Worm (Caenorhabditis elegans) whole organism, L2 larva: ENCODE measurements around the gene C12D8.21.

Experiments used
- ama-1 ChIP-seq: fragments of 150-350 bp; optimal IDR thresholded peaks from 2 replicates; lab custom pipeline; 2018; ENCODE audit warnings: inconsistent platforms
- blmp-1 ChIP-seq: sonication (generic microtip); optimal IDR thresholded peaks from 2 replicates; lab custom pipeline; 2017; ENCODE audit warnings: missing genetic modification characterization, mild to moderate bottlenecking, missing compliant biosample characterization, antibody characterized with exemption, moderate library complexity; ENCODE audit not compliant: insufficient read depth
- ceh-82 ChIP-seq: fragments of 150-350 bp; optimal IDR thresholded peaks from 2 replicates; lab custom pipeline; 2014; ENCODE audit warnings: missing biosample characterization, missing genetic modification characterization
- fos-1 ChIP-seq: fragments of 150-350 bp; optimal IDR thresholded peaks from 2 replicates; lab custom pipeline; 2014; ENCODE audit warnings: missing biosample characterization, missing genetic modification characterization
- nhr-10 ChIP-seq: sonication (generic microtip); optimal IDR thresholded peaks from 2 replicates; lab custom pipeline; 2017; ENCODE audit warnings: missing biosample characterization, missing genetic modification characterization
- nhr-77 ChIP-seq: fragments of 150-350 bp; optimal IDR thresholded peaks from 2 replicates; lab custom pipeline; 2014; ENCODE audit warnings: missing biosample characterization, missing genetic modification characterization
- sem-4 ChIP-seq: fragments of 150-350 bp; optimal IDR thresholded peaks from 2 replicates; lab custom pipeline; 2014; ENCODE audit warnings: missing biosample characterization, missing genetic modification reagents, missing genetic modification characterization
- zag-1 ChIP-seq: fragments of 150-350 bp; optimal IDR thresholded peaks from 2 replicates; lab custom pipeline; 2014; ENCODE audit warnings: missing biosample characterization, missing genetic modification characterization
- ztf-4 ChIP-seq: fragments of 150-350 bp; optimal IDR thresholded peaks from 2 replicates; lab custom pipeline; 2014; ENCODE audit warnings: missing biosample characterization, missing genetic modification characterization

- TF ChIP-seq nhr-10 (tag; lab: Kevin White, UChicago), result no peak
- TF ChIP-seq zag-1 (tag; lab: Kevin White, UChicago), result no peak
- peak; percentile 46 for TF ChIP-seq fos-1 (tag; lab: Kevin White, UChicago)
- TF ChIP-seq ama-1 (lab: Kevin White, UChicago), result no peak
- TF ChIP-seq sem-4 (tag; lab: Kevin White, UChicago), result no peak
- no peak for TF ChIP-seq blmp-1 (tag; lab: Kevin White, UChicago)
- no peak for TF ChIP-seq ceh-82
- TF ChIP-seq ztf-4 (tag; lab: Kevin White, UChicago), result no peak
- TF ChIP-seq nhr-77 (tag; lab: Kevin White, UChicago), result no peak
Observed at ce11 chrV:10244018-10244720, 3.2 kb upstream of the C12D8.21 start.
